Worm (Caenorhabditis elegans) whole organism, L2 larva: ENCODE results near the gene lpr-2.

Source experiments
- C34F6.9 ChIP-seq: fragments of 150-350 bp; optimal IDR thresholded peaks from 2 replicates; lab custom pipeline; 2014; ENCODE audit warnings: missing biosample characterization, missing genetic modification characterization
- F13H6.1 ChIP-seq: sonication (generic microtip); optimal IDR thresholded peaks from 2 replicates; lab custom pipeline; 2016; ENCODE audit warnings: missing genetic modification characterization, missing compliant biosample characterization
- Y55F3AM.14 ChIP-seq: fragments of 200-800 bp; sonication (Bioruptor generic); optimal IDR thresholded peaks from 2 replicates; lab custom pipeline; 2018; ENCODE audit warnings: mild to moderate bottlenecking, missing genetic modification characterization, missing compliant biosample characterization
- ZK546.5 ChIP-seq: sonication (generic microtip); optimal IDR thresholded peaks from 2 replicates; lab custom pipeline; 2017; ENCODE audit warnings: missing biosample characterization, missing genetic modification characterization
- ama-1 ChIP-seq: fragments of 150-350 bp; optimal IDR thresholded peaks from 2 replicates; lab custom pipeline; 2018; ENCODE audit warnings: inconsistent platforms
- blmp-1 ChIP-seq: sonication (generic microtip); optimal IDR thresholded peaks from 2 replicates; lab custom pipeline; 2017; ENCODE audit warnings: missing genetic modification characterization, mild to moderate bottlenecking, missing compliant biosample characterization, antibody characterized with exemption, moderate library complexity; ENCODE audit not compliant: insufficient read depth
- ceh-16 ChIP-seq: fragments of 150-350 bp; optimal IDR thresholded peaks from 2 replicates; lab custom pipeline; 2014; ENCODE audit warnings: missing biosample characterization, missing genetic modification characterization
- ceh-82 ChIP-seq: fragments of 150-350 bp; optimal IDR thresholded peaks from 2 replicates; lab custom pipeline; 2014; ENCODE audit warnings: missing biosample characterization, missing genetic modification characterization
- crh-2 ChIP-seq: sonication (generic microtip); optimal IDR thresholded peaks from 2 replicates; lab custom pipeline; 2017; ENCODE audit warnings: missing biosample characterization, missing genetic modification characterization
- egl-27 ChIP-seq: sonication (generic microtip); optimal IDR thresholded peaks from 3 replicates; lab custom pipeline; 2017; ENCODE audit warnings: missing biosample characterization, missing genetic modification reagents, missing genetic modification characterization
- fos-1 ChIP-seq: fragments of 150-350 bp; optimal IDR thresholded peaks from 2 replicates; lab custom pipeline; 2014; ENCODE audit warnings: missing biosample characterization, missing genetic modification characterization
- gmeb-1 ChIP-seq: fragments of 150-350 bp; optimal IDR thresholded peaks from 2 replicates; lab custom pipeline; 2014; ENCODE audit warnings: missing biosample characterization, missing genetic modification characterization
- lin-11 ChIP-seq: fragments of 150-350 bp; sonication (generic microtip); optimal IDR thresholded peaks from 2 replicates; lab custom pipeline; 2014; ENCODE audit warnings: missing biosample characterization, missing genetic modification characterization, inconsistent platforms, mixed read lengths
- lin-13 ChIP-seq: fragments of 150-350 bp; optimal IDR thresholded peaks from 2 replicates; lab custom pipeline; 2014; ENCODE audit warnings: missing biosample characterization, missing genetic modification reagents, missing genetic modification characterization
- lin-39 ChIP-seq: fragments of 150-350 bp; optimal IDR thresholded peaks from 2 replicates; lab custom pipeline; 2014; ENCODE audit warnings: missing biosample characterization, missing genetic modification reagents, missing genetic modification characterization
- lsy-2 ChIP-seq, 2 experiments: fragments of 150-350 bp in 1 of 2; sonication (generic microtip) in 1 of 2; optimal IDR thresholded peaks; 2 replicates each; lab custom pipeline; 2014 to 2017; ENCODE audit warnings: missing biosample characterization in 2 of 2, missing genetic modification characterization in 2 of 2
- mab-5 ChIP-seq: fragments of 150-350 bp; optimal IDR thresholded peaks from 2 replicates; lab custom pipeline; 2014; ENCODE audit warnings: missing biosample characterization, missing genetic modification characterization
- mbf-1 ChIP-seq: sonication (generic microtip); optimal IDR thresholded peaks from 2 replicates; lab custom pipeline; 2017; ENCODE audit warnings: missing biosample characterization, missing genetic modification characterization
- mdl-1 ChIP-seq, 2 experiments: fragments of 150-350 bp in 1 of 2; sonication (generic microtip) in 1 of 2; optimal IDR thresholded peaks; 2 replicates each; lab custom pipeline; 2017; ENCODE audit warnings: missing biosample characterization in 2 of 2, missing genetic modification characterization in 2 of 2
- nhr-12 ChIP-seq: fragments of 150-350 bp; optimal IDR thresholded peaks from 2 replicates; lab custom pipeline; 2014; ENCODE audit warnings: missing biosample characterization, missing genetic modification characterization
- nhr-129 ChIP-seq: fragments of 150-350 bp; optimal IDR thresholded peaks from 2 replicates; lab custom pipeline; 2014; ENCODE audit warnings: missing biosample characterization, missing genetic modification characterization
- nhr-21 ChIP-seq: fragments of 150-350 bp; optimal IDR thresholded peaks from 2 replicates; lab custom pipeline; 2014; ENCODE audit warnings: missing biosample characterization, missing genetic modification characterization
- nhr-23 ChIP-seq: fragments of 150-350 bp; optimal IDR thresholded peaks from 2 replicates; lab custom pipeline; 2014; ENCODE audit warnings: missing biosample characterization, missing genetic modification reagents, missing genetic modification characterization
- nhr-237 ChIP-seq: fragments of 150-350 bp; optimal IDR thresholded peaks from 2 replicates; lab custom pipeline; 2014; ENCODE audit warnings: missing biosample characterization, missing genetic modification characterization
- nhr-6 ChIP-seq: fragments of 150-350 bp; optimal IDR thresholded peaks from 2 replicates; lab custom pipeline; 2014; ENCODE audit warnings: missing biosample characterization, missing genetic modification characterization
- nhr-77 ChIP-seq: fragments of 150-350 bp; optimal IDR thresholded peaks from 2 replicates; lab custom pipeline; 2014; ENCODE audit warnings: missing biosample characterization, missing genetic modification characterization
- peb-1 ChIP-seq: fragments of 150-350 bp; optimal IDR thresholded peaks from 2 replicates; lab custom pipeline; 2014; ENCODE audit warnings: missing biosample characterization, missing genetic modification characterization
- sem-4 ChIP-seq: fragments of 150-350 bp; optimal IDR thresholded peaks from 2 replicates; lab custom pipeline; 2014; ENCODE audit warnings: missing biosample characterization, missing genetic modification reagents, missing genetic modification characterization
- skn-1 ChIP-seq: sonication (generic microtip); optimal IDR thresholded peaks from 2 replicates; lab custom pipeline; 2017; ENCODE audit warnings: missing biosample characterization, missing genetic modification characterization
- sma-3 ChIP-seq: sonication (generic microtip); optimal IDR thresholded peaks from 2 replicates; lab custom pipeline; 2016; ENCODE audit warnings: missing genetic modification reagents, missing genetic modification characterization, missing compliant biosample characterization
- sma-9 ChIP-seq, 2 experiments: fragments of 150-350 bp in 1 of 2; sonication (generic microtip) in 1 of 2; optimal IDR thresholded peaks; 2 replicates each; lab custom pipeline; 2014 to 2016; ENCODE audit warnings: missing genetic modification characterization in 2 of 2, mild to moderate bottlenecking in 1 of 2, missing biosample characterization in 1 of 2, missing compliant biosample characterization in 1 of 2, missing genetic modification reagents in 1 of 2, moderate library complexity in 1 of 2
- snpc-4 ChIP-seq: fragments of 150-350 bp; optimal IDR thresholded peaks from 2 replicates; lab custom pipeline; 2014; ENCODE audit warnings: missing biosample characterization, missing genetic modification characterization
- unc-39 ChIP-seq: fragments of 150-350 bp; optimal IDR thresholded peaks from 2 replicates; lab custom pipeline; 2014; ENCODE audit warnings: missing biosample characterization, missing genetic modification characterization
- unc-55 ChIP-seq: fragments of 150-350 bp; sonication (generic microtip); optimal IDR thresholded peaks from 3 replicates; lab custom pipeline; 2014; ENCODE audit warnings: missing biosample characterization, missing genetic modification reagents, missing genetic modification characterization
- unc-62 ChIP-seq: fragments of 150-350 bp; optimal IDR thresholded peaks from 2 replicates; lab custom pipeline; 2014; ENCODE audit warnings: missing biosample characterization, missing genetic modification reagents, missing genetic modification characterization
- zag-1 ChIP-seq: fragments of 150-350 bp; optimal IDR thresholded peaks from 2 replicates; lab custom pipeline; 2014; ENCODE audit warnings: missing biosample characterization, missing genetic modification characterization
- ztf-1 ChIP-seq: fragments of 200-800 bp; sonication (Bioruptor generic); conservative IDR thresholded peaks from 2 replicates; pipeline ENCODE4 v1.3.6; 2022; ENCODE audit warnings: missing genetic modification characterization, missing compliant biosample characterization
- ztf-4 ChIP-seq: fragments of 150-350 bp; optimal IDR thresholded peaks from 2 replicates; lab custom pipeline; 2014; ENCODE audit warnings: missing biosample characterization, missing genetic modification characterization

lpr-2 gene

ce11 chrIV:11754328-11754727 is 24.7 kb upstream of the lpr-2 start, which contains the start of gene scl-18:
Gene scl-18 (minus strand): TSS chrIV:11754428.
- no peak for TF ChIP-seq nhr-12 (tag; lab: Kevin White, UChicago)
- TF ChIP-seq nhr-21 (tag; lab: Kevin White, UChicago), result no peak
- no peak for TF ChIP-seq nhr-129 (tag; lab: Kevin White, UChicago)
- no peak for TF ChIP-seq skn-1
- no peak for TF ChIP-seq nhr-6 (tag; lab: Kevin White, UChicago)
- TF ChIP-seq ztf-1, result no peak
- no peak for TF ChIP-seq blmp-1 (tag; lab: Kevin White, UChicago)
- no peak for TF ChIP-seq snpc-4
- no peak for TF ChIP-seq nhr-237
- TF ChIP-seq unc-62 (GFP tag; lab: Kevin White, UChicago), result no peak
- TF ChIP-seq mbf-1 (tag; lab: Kevin White, UChicago), result no peak
- no peak for TF ChIP-seq Y55F3AM.14 (GFP tag; lab: Kevin White, UChicago)
- TF ChIP-seq ceh-16 (tag; lab: Kevin White, UChicago), result no peak
- TF ChIP-seq nhr-77 (tag; lab: Kevin White, UChicago), result no peak
- no peak for TF ChIP-seq unc-55 (GFP tag; lab: Kevin White, UChicago)
- TF ChIP-seq ama-1, result no peak
- no peak for TF ChIP-seq mdl-1 (tag; optimal IDR thresholded peaks at IDR 0.05; lab: Kevin White, UChicago)
- no peak for TF ChIP-seq sma-9 (GFP tag; optimal IDR thresholded peaks at IDR 0.05; lab: Kevin White, UChicago)
- TF ChIP-seq sma-9 (tag; optimal IDR thresholded peaks at IDR 0.05; lab: Kevin White, UChicago), result no peak

ce11 chrIV:11755003-11755402 is 24.0 kb upstream of the lpr-2 start, which contains the start of gene T12A7.10:
Gene T12A7.10 (minus strand): TSS chrIV:11755103.
- TF ChIP-seq nhr-77 (tag; lab: Kevin White, UChicago) (no peak), nhr-23 (no peak), ztf-1 (no peak), crh-2 (tag; lab: Kevin White, UChicago) (no peak)

- TF ChIP-seq F13H6.1 (tag; lab: Kevin White, UChicago) (no peak), fos-1 (tag; lab: Kevin White, UChicago) (no peak), nhr-129 (tag; lab: Kevin White, UChicago) (no peak), mdl-1 (tag; optimal IDR thresholded peaks at IDR 0.05; lab: Kevin White, UChicago) (no peak), ztf-4 (tag; lab: Kevin White, UChicago) (no peak), lsy-2 (tag; optimal IDR thresholded peaks at IDR 0.05; lab: Kevin White, UChicago) (no peak), mab-5 (tag; lab: Kevin White, UChicago) (no peak), ceh-16 (tag; lab: Kevin White, UChicago) (no peak), lin-13 (GFP tag; lab: Kevin White, UChicago) (no peak), zag-1 (no peak), lin-39 (no peak)
Observed at ce11 chrIV:11755907-11756306, 23.1 kb upstream of the lpr-2 start, which contains the start of gene T12A7.9. Gene T12A7.9 (minus strand): TSS chrIV:11756007.

- TF ChIP-seq ZK546.5 (tag; lab: Kevin White, UChicago) (no peak), unc-39 (tag; lab: Kevin White, UChicago) (no peak), ztf-1 (no peak), crh-2 (tag; lab: Kevin White, UChicago) (peak; percentile 29), snpc-4 (no peak), ceh-82 (tag; lab: Kevin White, UChicago) (no peak), nhr-12 (tag; lab: Kevin White, UChicago) (no peak), mdl-1 (tag; optimal IDR thresholded peaks at IDR 0.05; lab: Kevin White, UChicago) (no peak), C34F6.9 (tag; lab: Kevin White, UChicago) (peak; percentile 15), peb-1 (tag; lab: Kevin White, UChicago) (no peak), sem-4 (tag; lab: Kevin White, UChicago) (no peak), lin-11 (tag; lab: Kevin White, UChicago) (no peak), gmeb-1 (tag; lab: Kevin White, UChicago) (no peak), nhr-6 (tag; lab: Kevin White, UChicago) (peak; percentile 8), lin-13 (GFP tag; lab: Kevin White, UChicago) (no peak), unc-55 (GFP tag; lab: Kevin White, UChicago) (peak; percentile 10), lsy-2 (tag; optimal IDR thresholded peaks at IDR 0.05; lab: Kevin White, UChicago) (peak in 1 of 2 experiments; percentile 49), egl-27 (tag; lab: Kevin White, UChicago) (no peak), sma-3 (GFP tag; lab: Kevin White, UChicago) (no peak), lin-39 (no peak)
Observed at ce11 chrIV:11759852-11760251, 19.2 kb upstream of the lpr-2 start.
